Worm (Caenorhabditis elegans): ENCODE results near the gene K07H8.11.
A peak's percentile ranks its signal among the peaks of the same experiment; 100 is the strongest.

K07H8.11 gene

DNA sequence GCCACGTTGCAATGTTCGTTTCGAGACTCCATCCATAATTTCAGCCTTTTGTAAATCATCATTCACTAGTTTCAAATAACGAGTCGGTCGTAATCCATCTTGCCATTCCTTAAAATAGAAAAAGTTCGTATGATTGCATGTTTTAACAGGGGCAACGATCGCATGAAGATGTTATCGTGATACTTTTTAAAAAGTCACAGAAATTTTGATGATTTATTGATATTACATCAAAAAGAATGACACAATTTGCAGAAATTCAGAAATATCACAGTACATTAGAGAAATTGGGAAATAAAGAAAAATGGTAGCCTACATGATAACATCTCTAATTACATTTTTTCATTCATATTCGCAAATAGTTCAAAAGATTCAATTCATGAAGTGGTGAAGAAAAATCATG is 1.8 kb downstream of the K07H8.11 start:
- TF ChIP-seq ceh-27 (GFP tag; optimal IDR thresholded peaks at IDR 0.05) (no peak), madf-3 (GFP tag; IDR thresholded peaks at IDR 0.05) (no peak), repo-1 (tag; optimal IDR thresholded peaks at IDR 0.05) (no peak), egrh-3 (GFP tag; IDR thresholded peaks at IDR 0.05) (no peak)

DNA sequence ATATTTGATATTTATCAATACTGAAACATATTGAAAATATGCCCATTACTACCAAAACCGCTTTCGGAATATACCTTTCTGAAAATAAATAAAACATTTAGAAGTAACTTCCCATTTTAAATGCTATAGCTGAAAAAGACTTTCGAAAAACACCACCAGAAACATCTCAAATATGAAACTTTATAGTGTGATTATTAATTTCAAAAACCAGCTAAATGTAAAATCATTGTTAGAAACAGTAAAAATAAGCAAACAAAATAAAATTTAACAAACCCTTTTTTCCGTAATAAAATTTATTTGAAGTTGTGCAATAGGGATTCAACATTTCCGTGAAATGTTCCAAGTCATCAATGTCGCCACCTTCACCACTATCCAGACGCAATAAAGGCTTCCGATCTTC is 7.1 kb downstream of the K07H8.11 start, which contains the start of the genes K07H8.5 and K07H8.8:
K07H8.5 (plus strand) TSS at position 301 of the 400 bp plus-strand sequence.
K07H8.8 (minus strand) TSS at position 389 of the 400 bp plus-strand sequence.
- TF ChIP-seq Y53G8AR.9 (GFP tag; conservative IDR thresholded peaks at IDR 0.05): no peak
- TF ChIP-seq nfya-2 (GFP tag; IDR thresholded peaks at IDR 0.05): no peak
- no peak for TF ChIP-seq tbx-9 (tag; optimal IDR thresholded peaks at IDR 0.05; ENCODE audit: borderline replicate concordance)
- no peak for TF ChIP-seq aptf-2 (GFP tag; conservative IDR thresholded peaks at IDR 0.05)
- no peak for TF ChIP-seq ceh-40 (GFP tag; IDR thresholded peaks at IDR 0.05)
- TF ChIP-seq F33H1.4 (GFP tag; IDR thresholded peaks at IDR 0.05): no peak
- no peak for TF ChIP-seq F37B4.10 (GFP tag; IDR thresholded peaks at IDR 0.05)
- TF ChIP-seq nhr-179 (tag; optimal IDR thresholded peaks at IDR 0.05): no peak
- TF ChIP-seq F55B11.4 (tag; optimal IDR thresholded peaks at IDR 0.05; ENCODE audit: borderline replicate concordance, insufficient read depth): no peak
- no peak for TF ChIP-seq lsy-27 (tag; optimal IDR thresholded peaks at IDR 0.05; ENCODE audit: borderline replicate concordance, insufficient read depth)
- TF ChIP-seq ceh-79 (tag; optimal IDR thresholded peaks at IDR 0.05): no peak
- TF ChIP-seq unc-130 (GFP tag; optimal IDR thresholded peaks at IDR 0.05): no peak
- no peak for TF ChIP-seq K12H6.12 (tag; optimal IDR thresholded peaks at IDR 0.05)
- no peak for TF ChIP-seq gei-17 (GFP tag; optimal IDR thresholded peaks at IDR 0.05)
- TF ChIP-seq nfya-1 (tag; optimal IDR thresholded peaks at IDR 0.05; ENCODE audit: borderline replicate concordance, insufficient read depth): no peak
- no peak for TF ChIP-seq attf-5 (GFP tag; optimal IDR thresholded peaks at IDR 0.05)

- TF ChIP-seq F55B11.4 (tag; optimal IDR thresholded peaks at IDR 0.05; ENCODE audit: borderline replicate concordance, insufficient read depth): no peak
- TF ChIP-seq egl-18 (GFP tag; IDR thresholded peaks at IDR 0.05): no peak
- peak; percentile 26 for TF ChIP-seq chd-7 (tag; optimal IDR thresholded peaks at IDR 0.05)
- no peak for TF ChIP-seq Y67H2A.10 (GFP tag; conservative IDR thresholded peaks at IDR 0.05)
- TF ChIP-seq K11D2.4 (GFP tag; IDR thresholded peaks at IDR 0.05): 0 out of 2 replicates have a peak, but pooled peaks have one; percentile 8
- peak; percentile 23; the same call in 1 of the 2 replicates for TF ChIP-seq pbrm-1 (GFP tag; IDR thresholded peaks at IDR 0.05)
- TF ChIP-seq ekl-4 (GFP tag; IDR thresholded peaks at IDR 0.05): 0 out of 2 replicates have a peak, but pooled peaks have one; percentile 38
- no peak for TF ChIP-seq F22D6.2 (tag; optimal IDR thresholded peaks at IDR 0.05)
- no peak for TF ChIP-seq ccch-3 (GFP tag; optimal IDR thresholded peaks at IDR 0.05)
- TF ChIP-seq nfya-2 (GFP tag; IDR thresholded peaks at IDR 0.05): 0 out of 2 replicates have a peak, but pooled peaks have one; percentile 68
- TF ChIP-seq lir-1 (GFP tag; conservative IDR thresholded peaks at IDR 0.05): no peak
- TF ChIP-seq nfyb-1 (GFP tag; IDR thresholded peaks at IDR 0.05): peak; percentile 45
- TF ChIP-seq bed-1 (GFP tag; IDR thresholded peaks at IDR 0.05): no peak
- TF ChIP-seq ZK185.1 (tag; optimal IDR thresholded peaks at IDR 0.05; ENCODE audit: poor library complexity, severe bottlenecking): peak; percentile 46
- TF ChIP-seq attf-6 (GFP tag; IDR thresholded peaks at IDR 0.05): 0 out of 2 replicates have a peak, but pooled peaks have one; percentile 43
- 0 out of 2 replicates have a peak, but pooled peaks have one; percentile 73 for TF ChIP-seq ceh-58 (GFP tag; IDR thresholded peaks at IDR 0.05)
- TF ChIP-seq rpc-1 (optimal IDR thresholded peaks at IDR 0.05): no peak
- no peak for TF ChIP-seq rpc-1 (tag; optimal IDR thresholded peaks at IDR 0.05)
- peak; percentile 36 for TF ChIP-seq tlf-1 (GFP tag; optimal IDR thresholded peaks at IDR 0.05)
- TF ChIP-seq madf-10 (tag; optimal IDR thresholded peaks at IDR 0.05): peak; percentile 76
- TF ChIP-seq somi-1 (GFP tag; optimal IDR thresholded peaks at IDR 0.05): no peak
- no peak for TF ChIP-seq efl-1 (GFP tag; optimal IDR thresholded peaks at IDR 0.05)
- peak; percentile 67 for TF ChIP-seq B0336.3 (GFP tag; IDR thresholded peaks at IDR 0.05)
- no peak for TF ChIP-seq F57C9.4 (tag; optimal IDR thresholded peaks at IDR 0.05)
- TF ChIP-seq madf-3 (GFP tag; IDR thresholded peaks at IDR 0.05): peak; percentile 72; the same call in 1 of the 2 replicates
- TF ChIP-seq rcor-1 (GFP tag; IDR thresholded peaks at IDR 0.05): 0 out of 2 replicates have a peak, but pooled peaks have one; percentile 4
- 0 out of 2 replicates have a peak, but pooled peaks have one; percentile 15 for TF ChIP-seq hmg-20 (GFP tag; IDR thresholded peaks at IDR 0.05)
These were observed 8.8 kb downstream of the K07H8.11 start for ce11 chrIV:8266024-8266949.

Measured in whole organism, young adult.